Worm (Caenorhabditis elegans) whole organism, mixed stage, embryonic: ENCODE data around the gene pqn-41.

Source experiments
- M03D4.4 ChIP-seq: sonication (generic microtip); optimal IDR thresholded peaks from 2 replicates; lab custom pipeline; 2017; ENCODE audit warnings: mild to moderate bottlenecking, missing genetic modification characterization, missing compliant biosample characterization
- bed-3 ChIP-seq: fragments of 200-800 bp; sonication (Bioruptor generic); optimal IDR thresholded peaks from 3 replicates; lab custom pipeline; 2018; ENCODE audit warnings: mild to moderate bottlenecking, missing genetic modification characterization, moderate library complexity, missing compliant biosample characterization
- blmp-1 ChIP-seq: fragments of 150-350 bp; optimal IDR thresholded peaks from 2 replicates; lab custom pipeline; 2014; ENCODE audit warnings: missing biosample characterization, missing genetic modification characterization
- ceh-39 ChIP-seq: fragments of 150-350 bp; optimal IDR thresholded peaks from 2 replicates; lab custom pipeline; 2014; ENCODE audit warnings: missing biosample characterization, missing genetic modification characterization
- ceh-43 ChIP-seq: fragments of 200-800 bp; sonication (Bioruptor generic); optimal IDR thresholded peaks from 2 replicates; lab custom pipeline; 2018; ENCODE audit warnings: mild to moderate bottlenecking, missing genetic modification characterization, moderate library complexity, missing compliant biosample characterization
- ceh-83 ChIP-seq: fragments of 200-800 bp; sonication (Bioruptor generic); optimal IDR thresholded peaks from 2 replicates; lab custom pipeline; 2018; ENCODE audit warnings: mild to moderate bottlenecking, missing genetic modification characterization, missing compliant biosample characterization
- ces-1 ChIP-seq: fragments of 150-350 bp; optimal IDR thresholded peaks from 2 replicates; lab custom pipeline; 2014; ENCODE audit warnings: missing biosample characterization, missing genetic modification reagents, missing genetic modification characterization
- cnd-1 ChIP-seq: fragments of 200-800 bp; sonication (Bioruptor generic); optimal IDR thresholded peaks from 2 replicates; lab custom pipeline; 2018; ENCODE audit warnings: mild to moderate bottlenecking, missing genetic modification characterization, missing compliant biosample characterization
- drap-1 ChIP-seq: fragments of 200-800 bp; sonication (Bioruptor generic); optimal IDR thresholded peaks from 3 replicates; lab custom pipeline; 2018; ENCODE audit warnings: mild to moderate bottlenecking, missing genetic modification characterization, missing compliant biosample characterization
- elt-1 ChIP-seq: sonication (generic microtip); optimal IDR thresholded peaks from 2 replicates; lab custom pipeline; 2017; ENCODE audit warnings: missing genetic modification characterization, mild to moderate bottlenecking, missing compliant biosample characterization, antibody characterized with exemption, moderate library complexity, borderline replicate concordance; ENCODE audit not compliant: insufficient read depth
- elt-3 ChIP-seq: fragments of 150-350 bp; optimal IDR thresholded peaks from 2 replicates; lab custom pipeline; 2014; ENCODE audit warnings: missing biosample characterization, missing genetic modification characterization
- flh-1 ChIP-seq: fragments of 200-800 bp; sonication (Bioruptor generic); optimal IDR thresholded peaks from 2 replicates; lab custom pipeline; 2018; ENCODE audit warnings: mild to moderate bottlenecking, missing genetic modification characterization, moderate library complexity, missing compliant biosample characterization
- ham-2 ChIP-seq: fragments of 200-800 bp; sonication (Bioruptor generic); optimal IDR thresholded peaks from 2 replicates; lab custom pipeline; 2018; ENCODE audit warnings: mild to moderate bottlenecking, missing genetic modification characterization, missing compliant biosample characterization
- hlh-1 ChIP-seq: fragments of 150-350 bp; optimal IDR thresholded peaks from 2 replicates; lab custom pipeline; 2014; ENCODE audit warnings: missing biosample characterization, missing genetic modification reagents, missing genetic modification characterization
- lin-13 ChIP-seq: fragments of 150-350 bp; optimal IDR thresholded peaks from 2 replicates; lab custom pipeline; 2014; ENCODE audit warnings: missing biosample characterization, missing genetic modification characterization
- lsy-2 ChIP-seq: fragments of 150-350 bp; optimal IDR thresholded peaks from 2 replicates; lab custom pipeline; 2014; ENCODE audit warnings: missing biosample characterization, missing genetic modification characterization
- mab-5 ChIP-seq: fragments of 150-350 bp; optimal IDR thresholded peaks from 2 replicates; lab custom pipeline; 2014; ENCODE audit warnings: missing biosample characterization, missing genetic modification characterization
- mls-2 ChIP-seq: sonication (generic microtip); optimal IDR thresholded peaks from 2 replicates; lab custom pipeline; 2016; ENCODE audit warnings: mild to moderate bottlenecking, missing genetic modification characterization, moderate library complexity, missing compliant biosample characterization
- nhr-12 ChIP-seq: fragments of 150-350 bp; optimal IDR thresholded peaks from 2 replicates; lab custom pipeline; 2014; ENCODE audit warnings: missing biosample characterization, missing genetic modification characterization
- nhr-237 ChIP-seq: fragments of 150-350 bp; optimal IDR thresholded peaks from 2 replicates; lab custom pipeline; 2014; ENCODE audit warnings: missing biosample characterization, missing genetic modification characterization
- nhr-28 ChIP-seq: fragments of 150-350 bp; optimal IDR thresholded peaks from 2 replicates; lab custom pipeline; 2014; ENCODE audit warnings: missing biosample characterization, missing genetic modification characterization
- sem-2 ChIP-seq: fragments of 200-800 bp; sonication (Bioruptor generic); optimal IDR thresholded peaks from 2 replicates; lab custom pipeline; 2018; ENCODE audit warnings: mild to moderate bottlenecking, missing genetic modification characterization, missing compliant biosample characterization
- snpc-4 ChIP-seq: fragments of 150-350 bp; optimal IDR thresholded peaks from 2 replicates; lab custom pipeline; 2014; ENCODE audit warnings: missing biosample characterization, missing genetic modification characterization
- sptf-1 ChIP-seq: sonication (generic microtip); optimal IDR thresholded peaks from 2 replicates; lab custom pipeline; 2017; ENCODE audit warnings: mild to moderate bottlenecking, missing genetic modification characterization, moderate library complexity, missing compliant biosample characterization
- tbx-8 ChIP-seq: fragments of 200-800 bp; sonication (Bioruptor generic); optimal IDR thresholded peaks from 2 replicates; lab custom pipeline; 2018; ENCODE audit warnings: mild to moderate bottlenecking, missing genetic modification characterization, moderate library complexity, missing compliant biosample characterization
- unc-39 ChIP-seq: fragments of 150-350 bp; optimal IDR thresholded peaks from 2 replicates; lab custom pipeline; 2014; ENCODE audit warnings: missing biosample characterization, missing genetic modification characterization
- unc-62 ChIP-seq: fragments of 150-350 bp; optimal IDR thresholded peaks from 2 replicates; lab custom pipeline; 2014; ENCODE audit warnings: missing biosample characterization, missing genetic modification reagents, missing genetic modification characterization
- zip-8 ChIP-seq: fragments of 150-350 bp; optimal IDR thresholded peaks from 2 replicates; lab custom pipeline; 2014; ENCODE audit warnings: missing biosample characterization, missing genetic modification characterization
- ztf-11 ChIP-seq: fragments of 150-350 bp; optimal IDR thresholded peaks from 2 replicates; lab custom pipeline; 2014; ENCODE audit warnings: missing biosample characterization, missing genetic modification characterization

The pqn-41 gene

ce11 chrIII:1962552-1962951 is 56.8 kb downstream of the pqn-41 start:
- TF ChIP-seq unc-39 (no peak), bed-3 (GFP tag; lab: Kevin White, UChicago) (no peak), tbx-8 (no peak)

ce11 chrIII:1963128-1963527 is 57.4 kb downstream of the pqn-41 start:
- TF ChIP-seq ceh-83: peak; percentile 1
- no peak for TF ChIP-seq mls-2 (tag; lab: Kevin White, UChicago)
- TF ChIP-seq nhr-28 (tag; lab: Kevin White, UChicago): no peak
- TF ChIP-seq elt-1 (tag; lab: Kevin White, UChicago): no peak
- TF ChIP-seq sptf-1 (tag; lab: Kevin White, UChicago): no peak
- TF ChIP-seq ceh-39 (tag; lab: Kevin White, UChicago): no peak

DNA sequence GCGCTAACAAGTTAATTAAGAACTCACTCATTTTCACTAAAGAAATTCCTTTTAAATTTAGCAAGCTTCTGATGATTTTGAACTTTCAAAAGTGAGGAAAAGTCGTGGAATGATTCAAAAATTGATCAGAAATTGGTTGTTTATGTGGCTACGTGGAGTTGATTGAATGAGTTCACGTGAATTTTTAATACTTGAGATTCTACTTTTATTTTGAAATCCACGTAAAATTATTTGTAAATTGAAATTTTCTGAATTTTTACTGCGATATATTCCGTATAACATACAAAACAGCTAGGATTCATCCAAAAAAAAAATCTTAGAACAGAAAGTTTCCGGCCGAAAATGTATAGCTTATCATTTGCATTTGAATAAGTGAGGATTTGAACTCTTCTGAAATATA is 64.0 kb downstream of the pqn-41 start, which contains the start of gene moa-1:
moa-1 (minus strand) TSS at position 101 of the 400 bp plus-strand sequence.
- TF ChIP-seq nhr-28 (tag; lab: Kevin White, UChicago): no peak
- TF ChIP-seq unc-39: no peak
- TF ChIP-seq flh-1 (GFP tag; lab: Kevin White, UChicago): no peak
- TF ChIP-seq ces-1: no peak
- no peak for TF ChIP-seq blmp-1 (tag; lab: Kevin White, UChicago)
- no peak for TF ChIP-seq mab-5 (tag; lab: Kevin White, UChicago)

DNA sequence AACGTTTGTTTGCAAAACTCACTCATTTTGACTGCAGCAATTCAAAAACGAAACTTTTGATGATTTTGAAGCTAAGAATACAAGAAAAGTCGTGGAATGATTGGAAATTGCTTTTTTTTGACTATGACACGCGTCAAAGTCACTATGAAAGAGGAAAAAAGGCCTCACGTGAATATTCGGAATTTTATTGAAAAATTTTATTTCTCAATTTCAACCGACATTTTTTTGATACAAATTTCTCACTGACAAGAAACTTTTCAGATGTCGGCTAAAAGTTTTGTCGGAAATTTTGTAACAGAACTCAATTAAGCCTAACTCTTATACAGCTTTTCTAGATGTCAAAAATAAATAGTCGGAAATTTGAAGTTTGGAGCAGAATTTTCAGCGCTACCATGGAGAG is 64.7 kb downstream of the pqn-41 start, which contains the start of gene R155.5:
R155.5 (minus strand) TSS at position 101 of the 400 bp plus-strand sequence.
- TF ChIP-seq sem-2 (GFP tag; lab: Kevin White, UChicago) (no peak), M03D4.4 (no peak), zip-8 (tag; lab: Kevin White, UChicago) (no peak), lsy-2 (tag; lab: Kevin White, UChicago) (no peak), cnd-1 (tag; lab: Kevin White, UChicago) (no peak), nhr-12 (no peak), drap-1 (no peak), sptf-1 (tag; lab: Kevin White, UChicago) (no peak), elt-3 (tag; lab: Kevin White, UChicago) (no peak), ces-1 (no peak), snpc-4 (tag; lab: Kevin White, UChicago) (no peak), elt-1 (tag; lab: Kevin White, UChicago) (no peak), lin-13 (tag; lab: Kevin White, UChicago) (no peak)

ce11 chrIII:1975992-1976391 is 70.2 kb downstream of the pqn-41 start:
- TF ChIP-seq sptf-1 (tag; lab: Kevin White, UChicago): no peak
- TF ChIP-seq unc-39: no peak
- TF ChIP-seq zip-8 (tag; lab: Kevin White, UChicago): no peak
- TF ChIP-seq ztf-11 (tag; lab: Kevin White, UChicago): no peak
- no peak for TF ChIP-seq mls-2 (tag; lab: Kevin White, UChicago)
- no peak for TF ChIP-seq flh-1 (GFP tag; lab: Kevin White, UChicago)
- TF ChIP-seq ceh-39 (tag; lab: Kevin White, UChicago): no peak
- TF ChIP-seq mab-5 (tag; lab: Kevin White, UChicago): no peak
- no peak for TF ChIP-seq elt-3 (tag; lab: Kevin White, UChicago)
- TF ChIP-seq ham-2 (GFP tag; lab: Kevin White, UChicago): no peak
- TF ChIP-seq nhr-28 (tag; lab: Kevin White, UChicago): no peak
- TF ChIP-seq ces-1: no peak
- no peak for TF ChIP-seq tbx-8
- TF ChIP-seq bed-3 (GFP tag; lab: Kevin White, UChicago): no peak
- no peak for TF ChIP-seq hlh-1 (tag; lab: Kevin White, UChicago)
- TF ChIP-seq nhr-237 (tag; lab: Kevin White, UChicago): no peak
- TF ChIP-seq cnd-1 (tag; lab: Kevin White, UChicago): no peak
- TF ChIP-seq ceh-43 (GFP tag; lab: Kevin White, UChicago): no peak
- TF ChIP-seq sem-2 (GFP tag; lab: Kevin White, UChicago): no peak
- TF ChIP-seq unc-62: no peak

ce11 chrIII:1976642-1977041 is 70.9 kb downstream of the pqn-41 start, which contains the start of gene R155.3:
Gene R155.3, minus strand, starts transcription at chrIII:1976742.
- no peak for TF ChIP-seq ceh-39 (tag; lab: Kevin White, UChicago)
- TF ChIP-seq nhr-28 (tag; lab: Kevin White, UChicago): no peak
- TF ChIP-seq lsy-2 (tag; lab: Kevin White, UChicago): no peak
- no peak for TF ChIP-seq mls-2 (tag; lab: Kevin White, UChicago)
- TF ChIP-seq nhr-12: no peak
- no peak for TF ChIP-seq ceh-43 (GFP tag; lab: Kevin White, UChicago)
